Worm (Caenorhabditis elegans): ENCODE data around the gene C38C10.3.

C38C10.3 gene

ce11 chrIII:9390924-9391323, 5.5 kb upstream of the C38C10.3 start (continued):
- peak; percentile 22 for TF ChIP-seq tlf-1 (GFP tag; optimal IDR thresholded peaks at IDR 0.05)
- TF ChIP-seq F10E7.11 (tag; optimal IDR thresholded peaks at IDR 0.05) = no peak
- TF ChIP-seq akir-1 (GFP tag; optimal IDR thresholded peaks at IDR 0.05) = no peak
- TF ChIP-seq hlh-12 (tag; optimal IDR thresholded peaks at IDR 0.05) = no peak
- TF ChIP-seq sdz-38 (tag; optimal IDR thresholded peaks at IDR 0.05) = no peak
- peak; percentile 23 for TF ChIP-seq F49E8.2 (tag; optimal IDR thresholded peaks at IDR 0.05; ENCODE audit: insufficient read depth)
- peak; percentile 62; the same call in 1 of the 2 replicates for TF ChIP-seq ekl-4 (GFP tag; IDR thresholded peaks at IDR 0.05)
- 0 out of 2 replicates have a peak, but pooled peaks have one; percentile 23 for TF ChIP-seq lin-26 (GFP tag; IDR thresholded peaks at IDR 0.05)
- TF ChIP-seq lsl-1 (GFP tag; optimal IDR thresholded peaks at IDR 0.05) = no peak
- no peak for TF ChIP-seq K12H6.12 (tag; optimal IDR thresholded peaks at IDR 0.05)
- TF ChIP-seq unc-62 (GFP tag; optimal IDR thresholded peaks at IDR 0.05) = no peak
- TF ChIP-seq ztf-25 (GFP tag; IDR thresholded peaks at IDR 0.05) = no peak
- TF ChIP-seq nhr-120 (GFP tag; IDR thresholded peaks at IDR 0.05) = no peak
- TF ChIP-seq ztf-6 (GFP tag; IDR thresholded peaks at IDR 0.05) = no peak
- no peak for TF ChIP-seq ets-4 (GFP tag; optimal IDR thresholded peaks at IDR 0.05)
- TF ChIP-seq lsy-27 (tag; optimal IDR thresholded peaks at IDR 0.05; ENCODE audit: borderline replicate concordance, insufficient read depth) = no peak
- peak in 1 of 3 experiments; percentile 25 for TF ChIP-seq lin-35 (GFP tag; optimal IDR thresholded peaks at IDR 0.05)
- peak; percentile 68 for TF ChIP-seq B0336.3 (GFP tag; IDR thresholded peaks at IDR 0.05)

- TF ChIP-seq aptf-2 (GFP tag; conservative IDR thresholded peaks at IDR 0.05) = 0 out of 2 replicates have a peak, but pooled peaks have one; percentile 32
- TF ChIP-seq ccch-3 (GFP tag; optimal IDR thresholded peaks at IDR 0.05) = no peak
- TF ChIP-seq attf-5 (GFP tag; optimal IDR thresholded peaks at IDR 0.05) = no peak
These were observed 4.6 kb upstream of the C38C10.3 start, which contains the start of gene slc-17.2 for ce11 chrIII:9390007-9390406. Gene slc-17.2 (minus strand): TSS chrIII:9390107.

ce11 chrIII:9383496-9383895, 1.9 kb downstream of the C38C10.3 start, which contains the start of gene tkr-1:
Gene tkr-1 (plus strand): TSS chrIII:9383796.
- TF ChIP-seq ceh-27 (GFP tag; optimal IDR thresholded peaks at IDR 0.05) = no peak
- TF ChIP-seq lin-54 (GFP tag; optimal IDR thresholded peaks at IDR 0.05) = no peak
- TF ChIP-seq somi-1 (GFP tag; optimal IDR thresholded peaks at IDR 0.05) = no peak
- TF ChIP-seq cebp-2 (GFP tag; IDR thresholded peaks at IDR 0.05) = no peak
- TF ChIP-seq nfyb-1 (GFP tag; IDR thresholded peaks at IDR 0.05) = no peak
- TF ChIP-seq bed-1 (GFP tag; IDR thresholded peaks at IDR 0.05) = no peak
- TF ChIP-seq zfh-2 (GFP tag; conservative IDR thresholded peaks at IDR 0.05) = no peak
- TF ChIP-seq nhr-179 (tag; optimal IDR thresholded peaks at IDR 0.05) = no peak
- no peak for TF ChIP-seq rpc-1 (optimal IDR thresholded peaks at IDR 0.05)
- no peak for TF ChIP-seq rpc-1 (tag; optimal IDR thresholded peaks at IDR 0.05)
- TF ChIP-seq atf-7 (tag; optimal IDR thresholded peaks at IDR 0.05) = no peak
- TF ChIP-seq rcor-1 (GFP tag; IDR thresholded peaks at IDR 0.05) = no peak
- no peak for TF ChIP-seq F10E7.11 (tag; optimal IDR thresholded peaks at IDR 0.05)
- no peak for TF ChIP-seq attf-6 (GFP tag; IDR thresholded peaks at IDR 0.05)
- TF ChIP-seq F39B2.1 (GFP tag; IDR thresholded peaks at IDR 0.05) = no peak
- TF ChIP-seq aptf-3 (GFP tag; IDR thresholded peaks at IDR 0.05) = no peak
- no peak for TF ChIP-seq ets-4 (GFP tag; optimal IDR thresholded peaks at IDR 0.05)
- no peak for TF ChIP-seq B0261.1 (tag; optimal IDR thresholded peaks at IDR 0.05)

Data from whole organism, young adult.